Worm (Caenorhabditis elegans) whole organism, L1 larva: ENCODE data around the gene F29B9.12.

Experiments
- ama-1 ChIP-seq: fragments of 150-350 bp; optimal IDR thresholded peaks from 2 replicates; lab custom pipeline; 2014
- fkh-8 ChIP-seq: sonication (generic microtip); optimal IDR thresholded peaks from 2 replicates; lab custom pipeline; 2016; ENCODE audit warnings: mild to moderate bottlenecking, missing genetic modification characterization, missing compliant biosample characterization
- grh-1 ChIP-seq: fragments of 200-800 bp; sonication (Bioruptor generic); IDR thresholded peaks from 2 replicates; pipeline ENCODE4 v1.3.6; 2022; ENCODE audit warnings: missing genetic modification reagents, missing genetic modification characterization, missing compliant biosample characterization
- mep-1 ChIP-seq: fragments of 150-350 bp; optimal IDR thresholded peaks from 2 replicates; lab custom pipeline; 2014; ENCODE audit warnings: missing biosample characterization, missing genetic modification characterization
- nhr-76 ChIP-seq: sonication (generic microtip); optimal IDR thresholded peaks from 2 replicates; lab custom pipeline; 2017; ENCODE audit warnings: missing biosample characterization, missing genetic modification characterization
- sptf-1 ChIP-seq: fragments of 150-350 bp; optimal IDR thresholded peaks from 2 replicates; lab custom pipeline; 2014; ENCODE audit warnings: missing biosample characterization, missing genetic modification characterization

DNA sequence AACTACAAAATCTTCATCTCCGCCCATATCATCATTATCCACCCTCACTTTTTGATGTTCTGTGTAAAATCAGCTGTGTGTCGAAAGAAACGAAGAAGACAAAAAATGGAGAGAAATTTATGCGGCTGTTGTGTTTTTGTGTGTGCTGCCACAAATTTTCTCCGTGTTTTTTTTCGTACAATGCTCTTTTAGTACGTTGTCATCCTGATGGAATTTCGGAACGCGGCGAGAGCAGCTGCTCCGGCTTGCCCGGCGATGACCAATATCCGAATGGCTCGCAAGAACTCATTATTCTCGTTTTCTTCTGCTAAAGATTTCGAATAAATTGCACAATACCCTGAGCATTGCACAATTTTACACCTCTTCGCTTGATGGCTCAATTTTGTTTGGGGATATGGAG, 30.0 kb upstream of the F29B9.12 start:
- no peak for TF ChIP-seq fkh-8 (tag; lab: Kevin White, UChicago)
- no peak for TF ChIP-seq grh-1 (GFP tag; lab: Robert Waterston, UW)
- TF ChIP-seq sptf-1 (tag; lab: Kevin White, UChicago): no peak
- TF ChIP-seq nhr-76: no peak
- TF ChIP-seq ama-1 (lab: Kevin White, UChicago): no peak
- no peak for TF ChIP-seq mep-1 (tag; lab: Kevin White, UChicago)
